Fruit fly (Drosophila melanogaster): ENCODE results near the gene sturkopf.
A peak's percentile ranks its signal among the peaks of the same experiment; 100 is the strongest.

Gene sturkopf

dm6 chr3L:1335989-1336961 is 23.1 kb upstream of the sturkopf start (continued):
- TF ChIP-seq slbo (GFP tag; IDR thresholded peaks at IDR 0.05) = peak; percentile 35; the same call in 1 of the 2 replicates
- TF ChIP-seq pfk (GFP tag; optimal IDR thresholded peaks at IDR 0.05) = no peak
- TF ChIP-seq Gsc (GFP tag; IDR thresholded peaks at IDR 0.05) = no peak
- TF ChIP-seq CG13424 (tag; optimal IDR thresholded peaks at IDR 0.05) = no peak
- TF ChIP-seq da (GFP tag; optimal IDR thresholded peaks at IDR 0.05) = no peak
- TF ChIP-seq CG11695 (GFP tag; IDR thresholded peaks at IDR 0.05) = peak; percentile 47; the same call in 1 of the 3 replicates
- peak; percentile 12 for TF ChIP-seq CG3995 (GFP tag; optimal IDR thresholded peaks at IDR 0.05)
- no peak for TF ChIP-seq Nf-YB (GFP tag; optimal IDR thresholded peaks at IDR 0.05)
- TF ChIP-seq pnt (GFP tag; optimal IDR thresholded peaks at IDR 0.05) = no peak
- no peak for TF ChIP-seq CG18764 (GFP tag; optimal IDR thresholded peaks at IDR 0.05)
- no peak for TF ChIP-seq sr (GFP tag; IDR thresholded peaks at IDR 0.05)
- TF ChIP-seq seq (GFP tag; IDR thresholded peaks at IDR 0.05) = 0 out of 2 replicates have a peak, but pooled peaks have one; percentile 16
- no peak for TF ChIP-seq zfh2 (GFP tag; optimal IDR thresholded peaks at IDR 0.05)
- TF ChIP-seq CG11398 (GFP tag; optimal IDR thresholded peaks at IDR 0.05) = no peak
- TF ChIP-seq CG8388 (GFP tag; optimal IDR thresholded peaks at IDR 0.05) = no peak
- TF ChIP-seq bsh (GFP tag; optimal IDR thresholded peaks at IDR 0.05) = no peak
- TF ChIP-seq Hsf (GFP tag; optimal IDR thresholded peaks at IDR 0.05) = no peak
- no peak for TF ChIP-seq CG12659 (GFP tag; optimal IDR thresholded peaks at IDR 0.05)
- TF ChIP-seq Sox102F (GFP tag; optimal IDR thresholded peaks at IDR 0.05) = no peak
- no peak for TF ChIP-seq ash1 (GFP tag; optimal IDR thresholded peaks at IDR 0.05)
- no peak for TF ChIP-seq CG3838 (GFP tag; optimal IDR thresholded peaks at IDR 0.05)
- TF ChIP-seq lmd (GFP tag; IDR thresholded peaks at IDR 0.05) = no peak
- no peak for TF ChIP-seq caup (GFP tag; optimal IDR thresholded peaks at IDR 0.05; ENCODE audit: severe bottlenecking)
- TF ChIP-seq sob (GFP tag; IDR thresholded peaks at IDR 0.05) = no peak
- no peak for TF ChIP-seq hbn (GFP tag; IDR thresholded peaks at IDR 0.05; ENCODE audit: partially characterized antibody)
- no peak for TF ChIP-seq YL-1 (GFP tag; optimal IDR thresholded peaks at IDR 0.05)
- no peak for TF ChIP-seq ttk (GFP tag; IDR thresholded peaks at IDR 0.05)
- TF ChIP-seq CG2120 (GFP tag; optimal IDR thresholded peaks at IDR 0.05) = peak; percentile 42
- TF ChIP-seq Ada2b (GFP tag; IDR thresholded peaks at IDR 0.05) = no peak
- TF ChIP-seq CG7372 (GFP tag; IDR thresholded peaks at IDR 0.05) = no peak
- TF ChIP-seq grau (tag; optimal IDR thresholded peaks at IDR 0.05) = peak; percentile 15
- peak; percentile 47 for TF ChIP-seq lab (GFP tag; optimal IDR thresholded peaks at IDR 0.05)
- TF ChIP-seq gcm (GFP tag; optimal IDR thresholded peaks at IDR 0.05) = no peak
- no peak for TF ChIP-seq CG18262 (tag; optimal IDR thresholded peaks at IDR 0.05)
- no peak for TF ChIP-seq CG8924 (tag; optimal IDR thresholded peaks at IDR 0.05)
- no peak for TF ChIP-seq row (GFP tag; IDR thresholded peaks at IDR 0.05)
- no peak for TF ChIP-seq mld (GFP tag; IDR thresholded peaks at IDR 0.05; ENCODE audit: partially characterized antibody)
- no peak for TF ChIP-seq dpn (GFP tag; optimal IDR thresholded peaks at IDR 0.05)
- TF ChIP-seq yki (optimal IDR thresholded peaks at IDR 0.05) = no peak
- peak; percentile 28; the same call in 1 of the 2 replicates for TF ChIP-seq Xrp1 (GFP tag; IDR thresholded peaks at IDR 0.05)
- TF ChIP-seq ssp (GFP tag; IDR thresholded peaks at IDR 0.05) = no peak
- TF ChIP-seq CG17385 (GFP tag; optimal IDR thresholded peaks at IDR 0.05) = no peak
- no peak for TF ChIP-seq bab2 (GFP tag; optimal IDR thresholded peaks at IDR 0.05)
- TF ChIP-seq hb (GFP tag; IDR thresholded peaks at IDR 0.05; ENCODE audit: partially characterized antibody) = no peak

Measured in whole organism, embryonic.